Worm (Caenorhabditis elegans): ENCODE measurements around the gene oac-10.

oac-10 gene

DNA sequence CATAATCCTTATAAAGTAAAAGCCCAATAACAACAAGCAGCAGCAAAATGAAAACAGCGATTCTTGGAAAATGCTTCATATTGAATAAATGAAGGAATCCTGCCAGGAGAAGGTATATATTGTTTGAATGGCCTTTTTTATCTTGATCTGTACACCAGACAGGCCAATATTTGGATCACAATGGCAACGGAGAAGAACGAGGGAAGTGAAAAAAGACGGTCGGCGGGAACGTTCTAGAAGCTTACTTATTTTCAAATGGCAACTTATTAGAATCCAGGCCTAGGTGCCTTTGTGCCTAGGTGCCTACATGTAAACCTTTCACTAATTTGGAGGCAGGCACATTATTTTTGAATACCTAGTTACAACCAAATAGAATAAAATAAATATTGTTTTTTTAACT, 41.9 kb upstream of the oac-10 start, which contains the start of gene F54D10.8:
F54D10.8 (minus strand) TSS at position 101 of the 400 bp plus-strand sequence.
- TF ChIP-seq ZK546.5 (tag; optimal IDR thresholded peaks at IDR 0.05) (no peak), aha-1 (tag) (peak; percentile 88)

DNA sequence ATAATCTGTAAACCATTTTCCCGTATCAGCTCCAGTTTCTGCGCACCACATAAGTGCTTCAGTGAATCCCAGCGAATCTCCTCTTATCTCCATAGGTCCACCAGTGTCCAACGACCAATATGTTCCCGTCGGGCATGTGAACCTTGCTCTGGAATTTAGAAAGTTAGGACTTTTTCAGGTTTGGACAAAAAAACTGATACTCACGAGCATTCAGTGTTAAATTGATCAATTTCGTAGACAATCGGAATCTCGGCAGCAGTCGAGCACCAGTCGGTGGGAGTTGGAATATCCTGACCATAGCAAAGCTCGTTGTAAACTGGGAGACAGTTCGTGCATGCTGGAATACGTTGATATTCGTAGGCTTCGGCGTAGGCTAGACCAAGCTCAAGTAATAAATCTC, 40.1 kb upstream of the oac-10 start:
- TF ChIP-seq nhr-76 (tag; optimal IDR thresholded peaks at IDR 0.05): no peak
- TF ChIP-seq unc-62 (GFP tag; optimal IDR thresholded peaks at IDR 0.05 in 1 of 2): peak in 1 of 2 experiments; percentile 93
- TF ChIP-seq unc-62 (tag; optimal IDR thresholded peaks at IDR 0.05): no peak

DNA sequence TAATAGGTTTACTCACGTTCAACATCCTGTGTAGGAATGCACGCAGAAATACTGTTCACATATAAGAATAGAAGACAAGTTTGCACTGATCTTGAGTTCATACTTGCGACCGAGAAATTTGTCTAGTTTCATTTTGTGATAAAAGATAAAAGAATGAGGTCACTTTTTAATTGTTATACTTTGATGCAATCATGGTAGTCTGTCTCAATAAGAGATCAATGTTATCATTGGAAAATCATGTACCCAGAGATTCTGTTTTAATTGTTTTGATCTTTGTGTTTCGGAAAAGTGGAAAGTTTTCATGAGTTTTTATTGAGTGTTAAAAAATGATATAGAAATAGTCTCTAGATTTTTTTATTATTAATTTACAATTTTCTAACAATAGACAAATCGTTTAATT, 37.3 kb upstream of the oac-10 start, which contains the start of gene F54D10.9:
F54D10.9 (minus strand) TSS at position 101 of the 400 bp plus-strand sequence.
- TF ChIP-seq unc-130 (GFP tag; optimal IDR thresholded peaks at IDR 0.05) (no peak), ceh-44 (GFP tag; IDR thresholded peaks at IDR 0.05) (no peak), ztf-11 (tag; optimal IDR thresholded peaks at IDR 0.05) (no peak), ceh-62 (tag; optimal IDR thresholded peaks at IDR 0.05) (no peak), saeg-2 (GFP tag; IDR thresholded peaks at IDR 0.05) (no peak), sdz-12 (GFP tag; optimal IDR thresholded peaks at IDR 0.05) (no peak), dpl-1 (GFP tag; optimal IDR thresholded peaks at IDR 0.05) (no peak), lim-7 (GFP tag; IDR thresholded peaks at IDR 0.05) (no peak), R02D3.7 (tag; optimal IDR thresholded peaks at IDR 0.05) (no peak), F10B5.3 (tag; optimal IDR thresholded peaks at IDR 0.05) (no peak), dmd-8 (GFP tag; IDR thresholded peaks at IDR 0.05) (no peak), fos-1 (tag; optimal IDR thresholded peaks at IDR 0.05) (no peak), zag-1 (tag; optimal IDR thresholded peaks at IDR 0.05) (no peak), tra-1 (GFP tag; IDR thresholded peaks at IDR 0.05) (no peak), lsy-2 (tag; optimal IDR thresholded peaks at IDR 0.05) (no peak)

DNA sequence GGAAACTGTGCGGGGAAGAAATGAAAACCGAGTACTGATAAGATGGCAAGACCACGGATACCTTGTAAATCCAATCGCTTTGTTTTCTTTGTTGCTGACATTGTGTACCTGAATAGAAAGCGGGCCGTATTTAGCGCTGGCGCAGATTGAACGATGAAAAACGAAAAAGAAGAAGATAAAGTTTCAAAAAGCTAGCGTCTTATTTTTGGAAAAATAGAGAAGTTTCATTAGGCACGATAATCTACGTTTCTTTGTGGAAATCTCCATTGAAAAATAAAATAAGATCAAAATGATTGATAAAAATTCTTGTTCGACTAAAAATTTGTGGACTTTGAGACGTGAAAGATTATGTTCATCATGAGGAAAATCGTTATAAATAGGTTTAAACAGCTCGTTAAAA, 33.8 kb upstream of the oac-10 start, which contains the start of gene oac-4:
oac-4 (minus strand) TSS at position 101 of the 400 bp plus-strand sequence.
- TF ChIP-seq zip-2 (tag; optimal IDR thresholded peaks at IDR 0.05) (no peak), ctbp-1 (GFP tag; IDR thresholded peaks at IDR 0.05) (0 out of 2 replicates have a peak, but pooled peaks have one; percentile 6)

DNA sequence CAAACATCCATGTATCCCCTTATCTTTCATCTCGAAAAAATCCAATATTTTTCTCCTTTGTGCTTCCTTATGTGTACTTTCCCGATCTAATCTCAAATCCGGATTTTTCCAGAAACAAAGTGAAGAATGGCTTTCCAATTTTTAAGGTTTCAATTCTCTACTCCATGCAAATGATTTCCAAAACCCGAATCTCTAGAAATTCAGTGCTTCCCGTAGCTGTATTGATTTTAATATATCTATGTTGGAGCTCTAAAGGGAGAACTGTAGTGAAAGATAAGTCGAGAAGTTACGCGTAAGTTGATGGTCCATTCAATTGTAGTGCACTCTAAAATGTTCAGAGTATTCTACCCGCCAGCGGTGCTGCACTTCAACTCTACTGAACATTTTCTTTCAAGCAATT, 30.1 kb upstream of the oac-10 start, which contains the start of gene C17A2.4:
C17A2.4 (plus strand) TSS at position 301 of the 400 bp plus-strand sequence.
- peak; percentile 10 for TF ChIP-seq aha-1 (tag)
- TF ChIP-seq ceh-28 (tag; optimal IDR thresholded peaks at IDR 0.05): no peak

DNA sequence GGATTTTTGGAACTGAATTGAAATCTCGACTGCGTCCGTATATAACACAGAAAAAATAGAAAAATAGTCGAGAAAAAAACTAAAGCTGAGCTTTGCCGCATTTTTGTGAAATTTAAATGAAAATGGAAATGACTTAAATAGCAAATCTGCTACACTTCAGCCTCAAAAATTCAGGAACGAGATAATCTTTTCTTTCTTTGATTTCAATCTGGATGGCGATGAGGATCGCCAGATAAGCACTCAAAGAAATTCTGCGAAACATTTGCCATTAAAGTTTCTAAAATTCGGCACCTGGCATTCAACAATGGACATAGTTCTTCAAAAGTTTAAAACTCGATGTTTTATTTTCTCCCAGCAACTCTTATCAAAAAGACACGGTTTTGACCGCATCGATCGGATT, 26.4 kb upstream of the oac-10 start, which contains the start of the genes C17A2.7 and C17A2.3:
C17A2.7 (minus strand) TSS at position 101 of the 400 bp plus-strand sequence.
C17A2.3 (plus strand) TSS at position 305 of the 400 bp plus-strand sequence.
- no peak for TF ChIP-seq mdl-1 (tag; optimal IDR thresholded peaks at IDR 0.05)
- TF ChIP-seq aha-1 (tag): peak; percentile 78
- TF ChIP-seq mdt-29 (GFP tag; IDR thresholded peaks at IDR 0.05): no peak
- TF ChIP-seq hlh-11 (tag; optimal IDR thresholded peaks at IDR 0.05): no peak
- TF ChIP-seq zip-11 (GFP tag; IDR thresholded peaks at IDR 0.05): no peak

DNA sequence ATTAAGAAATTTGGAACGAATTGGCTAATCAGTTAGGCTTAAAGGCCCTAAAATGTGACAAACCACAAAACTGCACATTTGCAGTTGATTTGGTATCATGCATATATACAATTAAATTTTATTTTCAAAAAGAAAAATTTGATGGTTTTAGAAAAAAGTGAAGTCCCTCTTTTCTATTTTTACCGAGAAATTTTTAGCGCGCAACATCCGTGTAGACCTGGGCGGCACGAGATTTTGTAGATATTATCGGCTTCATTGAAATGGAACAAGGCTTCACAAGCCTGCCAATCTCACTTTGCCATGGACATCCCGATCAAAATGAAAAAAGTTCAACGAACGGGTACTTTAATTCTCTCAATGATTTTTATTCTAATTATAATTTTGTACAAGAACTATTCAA, 23.7 kb upstream of the oac-10 start, which contains the start of gene C17A2.2:
C17A2.2 (plus strand) TSS at position 301 of the 400 bp plus-strand sequence.
- no peak for TF ChIP-seq duxl-1 (tag; optimal IDR thresholded peaks at IDR 0.05; ENCODE audit: poor library complexity)
- TF ChIP-seq unc-62 (GFP tag; optimal IDR thresholded peaks at IDR 0.05 in 1 of 2): peak in 1 of 2 experiments; percentile 69
- no peak for TF ChIP-seq unc-62 (tag; optimal IDR thresholded peaks at IDR 0.05)
- TF ChIP-seq arid-1 (GFP tag; conservative IDR thresholded peaks at IDR 0.05): no peak
